Worm (Caenorhabditis elegans) whole organism, L1 larva: ENCODE results near the gene npr-4.

Source experiments
- C04F5.9 ChIP-seq: sonication (generic microtip); optimal IDR thresholded peaks from 2 replicates; lab custom pipeline; 2016; ENCODE audit warnings: missing genetic modification characterization, missing compliant biosample characterization
- C16A3.4 ChIP-seq: fragments of 150-350 bp; optimal IDR thresholded peaks from 2 replicates; lab custom pipeline; 2014; ENCODE audit warnings: missing biosample characterization, missing genetic modification characterization
- Y116A8C.19 ChIP-seq: sonication (generic microtip); optimal IDR thresholded peaks from 2 replicates; lab custom pipeline; 2016; ENCODE audit warnings: missing compliant biosample characterization, missing genetic modification characterization, borderline replicate concordance
- alr-1 ChIP-seq: fragments of 200-800 bp; sonication (Bioruptor generic); optimal IDR thresholded peaks from 2 replicates; lab custom pipeline; 2018; ENCODE audit warnings: borderline replicate concordance, mild to moderate bottlenecking, missing genetic modification characterization, missing compliant biosample characterization
- blmp-1 ChIP-seq: fragments of 150-350 bp; optimal IDR thresholded peaks from 2 replicates; lab custom pipeline; 2014; ENCODE audit warnings: missing biosample characterization, missing genetic modification characterization
- dsc-1 ChIP-seq: sonication (generic microtip); optimal IDR thresholded peaks from 2 replicates; lab custom pipeline; 2016; ENCODE audit warnings: mild to moderate bottlenecking, missing genetic modification characterization, missing compliant biosample characterization
- efl-1 ChIP-seq, 4 experiments: fragments of 150-350 bp; optimal IDR thresholded peaks in 3 of 4; peaks in 1 of 4; 1 replicate in 1 of 4; 2 replicates in 3 of 4; lab custom pipeline; 2014; ENCODE audit warnings: missing biosample characterization in 2 of 4, missing genetic modification characterization in 2 of 4, missing genetic modification reagents in 2 of 4
- efl-3 ChIP-seq: fragments of 200-800 bp; sonication (Bioruptor generic); optimal IDR thresholded peaks from 2 replicates; lab custom pipeline; 2018; ENCODE audit warnings: mild to moderate bottlenecking, missing genetic modification characterization, missing compliant biosample characterization
- egl-13 ChIP-seq: sonication (generic microtip); optimal IDR thresholded peaks from 2 replicates; lab custom pipeline; 2016; ENCODE audit warnings: missing genotype, missing genetic modification reagents, missing genetic modification characterization, missing compliant biosample characterization
- elt-3 ChIP-seq, 6 experiments: fragments of 150-350 bp in 1 of 6; sonication (generic microtip); optimal IDR thresholded peaks; 2 replicates each; lab custom pipeline; 2017 to 2018; ENCODE audit warnings: missing biosample characterization in 6 of 6, missing genetic modification characterization in 6 of 6, inconsistent platforms in 1 of 6
- ets-5 ChIP-seq: fragments of 200-800 bp; sonication (Bioruptor generic); IDR thresholded peaks from 2 replicates; pipeline ENCODE4 v1.3.6; 2022; ENCODE audit warnings: missing genetic modification characterization, missing compliant biosample characterization
- fkh-10 ChIP-seq: sonication (generic microtip); optimal IDR thresholded peaks from 2 replicates; lab custom pipeline; 2017; ENCODE audit warnings: missing biosample characterization, missing genetic modification reagents, missing genetic modification characterization
- fkh-4 ChIP-seq: sonication (generic microtip); optimal IDR thresholded peaks from 2 replicates; lab custom pipeline; 2016; ENCODE audit warnings: missing compliant biosample characterization, missing genetic modification characterization, borderline replicate concordance
- fkh-8 ChIP-seq: sonication (generic microtip); optimal IDR thresholded peaks from 2 replicates; lab custom pipeline; 2016; ENCODE audit warnings: mild to moderate bottlenecking, missing genetic modification characterization, missing compliant biosample characterization
- fos-1 ChIP-seq: fragments of 150-350 bp; optimal IDR thresholded peaks from 2 replicates; lab custom pipeline; 2014; ENCODE audit warnings: missing biosample characterization, missing genetic modification characterization
- grh-1 ChIP-seq: fragments of 200-800 bp; sonication (Bioruptor generic); IDR thresholded peaks from 2 replicates; pipeline ENCODE4 v1.3.6; 2022; ENCODE audit warnings: missing genetic modification reagents, missing genetic modification characterization, missing compliant biosample characterization
- irx-1 ChIP-seq: sonication (generic microtip); optimal IDR thresholded peaks from 2 replicates; lab custom pipeline; 2016; ENCODE audit warnings: missing genetic modification characterization, missing compliant biosample characterization
- jun-1 ChIP-seq: fragments of 150-350 bp; optimal IDR thresholded peaks from 2 replicates; lab custom pipeline; 2014; ENCODE audit warnings: missing biosample characterization, missing genetic modification reagents, missing genetic modification characterization
- lin-13 ChIP-seq: fragments of 150-350 bp; optimal IDR thresholded peaks from 2 replicates; lab custom pipeline; 2014; ENCODE audit warnings: missing biosample characterization, missing genetic modification reagents, missing genetic modification characterization
- lin-14 ChIP-seq: fragments of 200-800 bp; sonication (Bioruptor generic); optimal IDR thresholded peaks from 2 replicates; lab custom pipeline; 2018; ENCODE audit warnings: mild to moderate bottlenecking, missing genetic modification characterization, moderate library complexity, missing compliant biosample characterization
- lin-35 ChIP-seq, 2 experiments: fragments of 150-350 bp; optimal IDR thresholded peaks; 2 replicates each; lab custom pipeline; 2014; ENCODE audit warnings: missing biosample characterization in 2 of 2, missing genetic modification characterization in 2 of 2, missing genetic modification reagents in 2 of 2
- lir-3 ChIP-seq: sonication (generic microtip); optimal IDR thresholded peaks from 2 replicates; lab custom pipeline; 2016; ENCODE audit warnings: mild to moderate bottlenecking, missing genetic modification characterization, moderate library complexity, missing compliant biosample characterization; ENCODE audit not compliant: poor library complexity
- lsy-2 ChIP-seq, 2 experiments: fragments of 150-350 bp; optimal IDR thresholded peaks; 2 replicates each; lab custom pipeline; 2014; ENCODE audit warnings: missing biosample characterization in 2 of 2, missing genetic modification characterization in 2 of 2
- mab-9 ChIP-seq: fragments of 200-800 bp; sonication (Bioruptor generic); IDR thresholded peaks from 2 replicates; pipeline ENCODE4 v1.3.6; 2022; ENCODE audit warnings: missing genetic modification reagents, missing genetic modification characterization, missing compliant biosample characterization
- mdl-1 ChIP-seq, 2 experiments: fragments of 150-350 bp; optimal IDR thresholded peaks; 2 replicates each; lab custom pipeline; 2014 to 2017; ENCODE audit warnings: missing biosample characterization in 2 of 2, missing genetic modification characterization in 2 of 2, inconsistent platforms in 1 of 2
- mef-2 ChIP-seq: fragments of 150-350 bp; optimal IDR thresholded peaks from 2 replicates; lab custom pipeline; 2014; ENCODE audit warnings: missing biosample characterization, missing genetic modification characterization
- mep-1 ChIP-seq: fragments of 150-350 bp; optimal IDR thresholded peaks from 2 replicates; lab custom pipeline; 2014; ENCODE audit warnings: missing biosample characterization, missing genetic modification characterization
- nhr-47 ChIP-seq: sonication (generic microtip); optimal IDR thresholded peaks from 2 replicates; lab custom pipeline; 2016; ENCODE audit warnings: mild to moderate bottlenecking, missing genetic modification characterization, moderate library complexity, missing compliant biosample characterization
- nhr-71 ChIP-seq: sonication (generic microtip); optimal IDR thresholded peaks from 2 replicates; lab custom pipeline; 2016; ENCODE audit warnings: mild to moderate bottlenecking, missing genetic modification characterization, moderate library complexity, missing compliant biosample characterization
- nhr-85 ChIP-seq: sonication (generic microtip); peaks from one replicate; lab custom pipeline; 2016; ENCODE audit warnings: missing genetic modification characterization, inconsistent platforms, missing compliant biosample characterization
- nhr-90 ChIP-seq: sonication (generic microtip); optimal IDR thresholded peaks from 2 replicates; lab custom pipeline; 2016; ENCODE audit warnings: mild to moderate bottlenecking, missing genetic modification characterization, missing compliant biosample characterization; ENCODE audit not compliant: poor library complexity
- rnt-1 ChIP-seq: sonication (generic microtip); optimal IDR thresholded peaks from 2 replicates; lab custom pipeline; 2016; ENCODE audit warnings: mild to moderate bottlenecking, missing genetic modification characterization, moderate library complexity, missing compliant biosample characterization
- skn-1 ChIP-seq: fragments of 150-350 bp; optimal IDR thresholded peaks from 2 replicates; lab custom pipeline; 2014; ENCODE audit warnings: missing biosample characterization, missing genetic modification characterization
- snpc-4 ChIP-seq: fragments of 150-350 bp; optimal IDR thresholded peaks from 2 replicates; lab custom pipeline; 2014; ENCODE audit warnings: missing biosample characterization, missing genetic modification characterization
- snu-23 ChIP-seq: sonication (generic microtip); optimal IDR thresholded peaks from 2 replicates; lab custom pipeline; 2016; ENCODE audit warnings: missing genetic modification characterization, missing compliant biosample characterization
- sox-4 ChIP-seq: sonication (generic microtip); optimal IDR thresholded peaks from 2 replicates; lab custom pipeline; 2016; ENCODE audit warnings: missing genetic modification characterization, missing compliant biosample characterization
- sptf-1 ChIP-seq: fragments of 150-350 bp; optimal IDR thresholded peaks from 2 replicates; lab custom pipeline; 2014; ENCODE audit warnings: missing biosample characterization, missing genetic modification characterization
- swsn-7 ChIP-seq: sonication (generic microtip); optimal IDR thresholded peaks from 2 replicates; lab custom pipeline; 2016; ENCODE audit warnings: missing genetic modification characterization, missing compliant biosample characterization
- tbx-2 ChIP-seq: sonication (generic microtip); optimal IDR thresholded peaks from 2 replicates; lab custom pipeline; 2016; ENCODE audit warnings: missing genetic modification characterization, missing compliant biosample characterization
- tlp-1 ChIP-seq: fragments of 150-350 bp; optimal IDR thresholded peaks from 2 replicates; lab custom pipeline; 2014; ENCODE audit warnings: missing biosample characterization, missing genetic modification characterization
- unc-130 ChIP-seq: fragments of 150-350 bp; optimal IDR thresholded peaks from 2 replicates; lab custom pipeline; 2017; ENCODE audit warnings: missing biosample characterization, missing genetic modification characterization, inconsistent platforms
- unc-30 ChIP-seq: sonication (generic microtip); optimal IDR thresholded peaks from 2 replicates; lab custom pipeline; 2017; ENCODE audit warnings: missing biosample characterization, missing genetic modification characterization
- unc-86 ChIP-seq: sonication (generic microtip); optimal IDR thresholded peaks from 2 replicates; lab custom pipeline; 2016; ENCODE audit warnings: missing genetic modification characterization, missing compliant biosample characterization
- unc-98 ChIP-seq: fragments of 200-800 bp; sonication (Bioruptor generic); IDR thresholded peaks from 2 replicates; pipeline ENCODE4 v1.3.6; 2022; ENCODE audit warnings: missing genetic modification characterization, missing compliant biosample characterization
- xbp-1 ChIP-seq: sonication (generic microtip); optimal IDR thresholded peaks from 2 replicates; lab custom pipeline; 2016; ENCODE audit warnings: missing genetic modification characterization, missing compliant biosample characterization
- zag-1 ChIP-seq: fragments of 150-350 bp; optimal IDR thresholded peaks from 2 replicates; lab custom pipeline; 2014; ENCODE audit warnings: missing biosample characterization, missing genetic modification characterization
- zip-4 ChIP-seq: fragments of 200-800 bp; sonication (Bioruptor generic); optimal IDR thresholded peaks from 2 replicates; lab custom pipeline; 2018; ENCODE audit warnings: mild to moderate bottlenecking, missing genetic modification characterization, moderate library complexity, missing compliant biosample characterization
- ztf-4 ChIP-seq: fragments of 150-350 bp; optimal IDR thresholded peaks from 2 replicates; lab custom pipeline; 2014; ENCODE audit warnings: missing biosample characterization, missing genetic modification characterization

npr-4 gene

ce11 chrX:12511384-12512007, 40.0 kb downstream of the npr-4 start (continued):
- TF ChIP-seq fkh-8 (tag; lab: Kevin White, UChicago) (peak; percentile 20), jun-1 (tag; lab: Kevin White, UChicago) (no peak), snpc-4 (tag; lab: Kevin White, UChicago) (no peak)

DNA sequence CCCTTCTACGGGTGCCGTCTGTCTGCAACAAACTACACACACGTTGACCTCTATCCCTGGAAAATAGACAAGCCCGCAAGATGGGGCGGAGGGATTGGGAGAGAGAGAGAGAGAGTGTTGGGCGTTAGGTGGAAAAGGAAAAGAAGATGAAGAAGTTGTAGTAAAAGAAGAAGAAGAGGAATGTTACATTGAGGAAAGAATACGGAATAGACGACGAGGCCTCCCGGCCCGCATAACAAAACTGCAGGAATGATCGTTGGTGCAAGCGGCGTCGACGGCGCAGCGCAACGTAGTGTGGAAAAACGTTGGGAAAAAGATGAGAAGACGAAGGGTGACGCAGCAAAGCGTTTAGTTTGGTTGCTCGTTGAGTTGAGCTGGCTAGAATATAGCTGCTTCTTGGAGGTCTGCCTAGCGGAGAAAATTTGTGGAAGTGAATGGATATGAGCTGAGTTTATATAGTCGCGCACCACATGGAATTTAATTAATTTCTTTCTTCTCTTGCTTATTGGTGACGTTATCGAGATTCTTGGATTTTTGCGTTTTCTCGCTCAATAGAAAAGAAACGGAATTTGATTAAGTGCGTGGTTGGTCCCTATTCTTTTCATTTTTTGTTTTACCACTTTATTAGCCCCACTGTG, 41.2 kb downstream of the npr-4 start:
- peak; percentile 75 for TF ChIP-seq nhr-47
- no peak for TF ChIP-seq lin-13
- TF ChIP-seq Y116A8C.19 (tag; lab: Kevin White, UChicago), result no peak
- peak; percentile 62 for TF ChIP-seq xbp-1 (tag; lab: Kevin White, UChicago)
- TF ChIP-seq zip-4 (GFP tag; lab: Kevin White, UChicago), result no peak
- no peak for TF ChIP-seq efl-3 (GFP tag; lab: Kevin White, UChicago)
- TF ChIP-seq fkh-10 (GFP tag; lab: Kevin White, UChicago), result peak; percentile 16
- TF ChIP-seq egl-13 (tag; lab: Kevin White, UChicago), result peak; percentile 48
- TF ChIP-seq dsc-1 (tag; lab: Kevin White, UChicago), result peak; percentile 87
- TF ChIP-seq lsy-2 (tag; optimal IDR thresholded peaks at IDR 0.05; lab: Kevin White, UChicago), result peak; percentile 49 to 63
- no peak for TF ChIP-seq sox-4 (tag; lab: Kevin White, UChicago)
- no peak for TF ChIP-seq ets-5 (GFP tag; lab: Robert Waterston, UW)
- TF ChIP-seq lin-14 (GFP tag; lab: Kevin White, UChicago), result peak; percentile 92
- peak; percentile 80 for TF ChIP-seq fkh-8 (tag; lab: Kevin White, UChicago)
- no peak for TF ChIP-seq unc-30 (tag; lab: Kevin White, UChicago)
- peak; percentile 71 for TF ChIP-seq unc-130 (tag; lab: Kevin White, UChicago)
- TF ChIP-seq unc-98, result no peak
- peak; percentile 52 for TF ChIP-seq irx-1 (tag; lab: Kevin White, UChicago)
- TF ChIP-seq C04F5.9 (tag; lab: Kevin White, UChicago), result no peak
- peak; percentile 51 for TF ChIP-seq C16A3.4 (tag; lab: Kevin White, UChicago)
- peak; percentile 9 to 23 for TF ChIP-seq lin-35 (GFP tag; optimal IDR thresholded peaks at IDR 0.05; lab: Kevin White, UChicago)
- peak; percentile 60 for TF ChIP-seq fos-1 (tag; lab: Kevin White, UChicago)
- TF ChIP-seq snu-23 (GFP tag; lab: Kevin White, UChicago), result peak; percentile 88
- TF ChIP-seq efl-1 (optimal IDR thresholded peaks at IDR 0.05; lab: Kevin White, UChicago), result peak; percentile 12 to 27
- peak in 1 of 2 experiments; percentile 58 for TF ChIP-seq efl-1 (GFP tag; optimal IDR thresholded peaks at IDR 0.05 in 1 of 2; lab: Kevin White, UChicago)
- TF ChIP-seq elt-3 (tag; optimal IDR thresholded peaks at IDR 0.05; lab: Kevin White, UChicago), result peak in 3 of 6 experiments; percentile 3 to 46 (median 42)
- TF ChIP-seq grh-1 (GFP tag; lab: Robert Waterston, UW), result 0 out of 2 replicates have a peak, but pooled peaks have one; percentile 5
- TF ChIP-seq mep-1 (tag; lab: Kevin White, UChicago), result peak; percentile 48
- TF ChIP-seq rnt-1 (tag; lab: Kevin White, UChicago), result peak; percentile 72
- TF ChIP-seq skn-1 (tag; lab: Kevin White, UChicago), result peak; percentile 20
- TF ChIP-seq mef-2 (tag; lab: Kevin White, UChicago), result peak; percentile 14
- TF ChIP-seq nhr-90, result peak; percentile 39
- TF ChIP-seq tlp-1, result no peak
- TF ChIP-seq mab-9 (GFP tag; lab: Robert Waterston, UW), result 0 out of 2 replicates have a peak, but pooled peaks have one; percentile 6
- peak in 1 of 2 experiments; percentile 11 for TF ChIP-seq mdl-1 (tag; optimal IDR thresholded peaks at IDR 0.05; lab: Kevin White, UChicago)
- TF ChIP-seq fkh-4 (tag; lab: Kevin White, UChicago), result no peak
- no peak for TF ChIP-seq alr-1 (tag; lab: Kevin White, UChicago)
- TF ChIP-seq unc-86 (tag; lab: Kevin White, UChicago), result peak; percentile 80
- peak; percentile 60 for TF ChIP-seq lir-3
- TF ChIP-seq sptf-1 (tag; lab: Kevin White, UChicago), result no peak
- TF ChIP-seq nhr-71 (tag; lab: Kevin White, UChicago), result peak; percentile 90
- TF ChIP-seq swsn-7 (tag; lab: Kevin White, UChicago), result peak; percentile 74
- peak; percentile 25 for TF ChIP-seq snpc-4 (tag; lab: Kevin White, UChicago)
- TF ChIP-seq blmp-1 (tag; lab: Kevin White, UChicago), result peak; percentile 57
- TF ChIP-seq tbx-2 (tag; lab: Kevin White, UChicago), result peak; percentile 85
- TF ChIP-seq nhr-85 (tag; lab: Kevin White, UChicago), result peak; percentile 88
- peak; percentile 43 for TF ChIP-seq zag-1 (tag; lab: Kevin White, UChicago)
- TF ChIP-seq ztf-4, result peak; percentile 78
